Worm (Caenorhabditis elegans) whole organism, midembryonic: ENCODE results near the gene fbxb-52.

Source experiments
- T22C8.4 ChIP-seq: fragments of 200-800 bp; sonication (Bioruptor generic); IDR thresholded peaks from 2 replicates; pipeline ENCODE4 v1.3.6; 2022; ENCODE audit warnings: missing genetic modification characterization, missing compliant biosample characterization
- ref-1 ChIP-seq: fragments of 200-800 bp; sonication (Bioruptor generic); conservative IDR thresholded peaks from 2 replicates; pipeline ENCODE4 v1.3.6; 2022; ENCODE audit warnings: missing genetic modification reagents, missing genetic modification characterization, missing compliant biosample characterization

DNA sequence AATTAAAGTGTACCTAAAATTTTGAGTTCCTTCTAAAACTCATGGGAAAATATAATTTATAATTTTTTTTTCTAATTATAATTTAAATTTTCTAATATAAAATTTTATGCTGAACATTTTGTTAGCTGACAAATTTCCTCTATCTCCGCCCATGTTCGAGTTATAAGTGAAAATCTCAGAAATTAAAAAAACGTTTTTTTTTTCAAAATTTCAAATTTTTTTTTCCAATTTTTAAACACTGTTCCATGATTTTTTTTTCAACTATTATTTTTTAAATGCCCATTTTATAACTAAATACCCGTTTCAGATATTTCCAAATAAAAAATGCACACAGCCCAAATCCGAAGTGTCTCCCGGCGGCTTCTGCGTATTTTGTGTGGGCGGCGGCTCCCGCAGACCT is 31.5 kb downstream of the fbxb-52 start, which contains the start of gene Y51H7BR.8:
- TF ChIP-seq T22C8.4 (GFP tag; lab: Robert Waterston, UW), result no peak
- TF ChIP-seq ref-1, result no peak
